Fruit fly (Drosophila melanogaster) ovary, adult (tissue): ENCODE results near the gene FER.

Source experiments
- CG17801 ChIP-seq: fragments of 200-800 bp; optimal IDR thresholded peaks from 2 replicates; lab custom pipeline; 2019; ENCODE audit warnings: missing biosample characterization, mild to moderate bottlenecking, missing genetic modification characterization, moderate library complexity; ENCODE audit not compliant: partially characterized antibody

FER gene

DNA sequence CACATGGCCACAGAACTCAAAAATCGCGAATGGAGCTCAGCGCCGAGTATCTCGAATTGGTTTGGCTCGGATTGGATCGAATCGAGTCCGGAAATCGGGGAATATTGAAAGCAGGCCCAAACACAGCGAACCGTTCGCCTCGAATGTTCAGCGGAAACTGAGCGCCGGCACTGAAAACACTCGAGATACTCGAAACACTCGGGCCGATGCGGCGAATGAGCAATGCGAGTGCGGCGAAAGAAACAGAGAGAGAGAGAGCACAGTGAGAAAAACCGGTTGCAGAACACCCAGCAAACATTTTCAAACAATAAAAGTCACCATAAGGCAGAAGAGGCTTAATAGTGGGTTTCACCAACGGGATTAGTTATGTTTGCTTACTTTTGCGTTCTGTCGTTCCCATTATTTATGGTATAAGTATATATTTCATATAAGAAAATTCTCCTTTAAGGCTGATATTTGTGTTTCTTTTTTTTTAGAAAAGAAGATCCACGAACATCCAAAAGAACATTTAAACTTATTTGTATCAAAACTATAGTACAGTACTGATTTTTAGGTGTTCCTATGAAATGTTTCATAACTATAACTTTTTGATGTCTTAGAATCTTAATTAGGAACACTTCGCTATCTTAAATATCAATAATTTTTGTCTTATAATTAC is at the start of gene FER:
TSS of gene FER (minus strand) at position 162 of the 658 bp plus-strand sequence.
- peak; percentile 37 for TF ChIP-seq CG17801 (GFP tag; lab: Kevin White, UChicago)

DNA sequence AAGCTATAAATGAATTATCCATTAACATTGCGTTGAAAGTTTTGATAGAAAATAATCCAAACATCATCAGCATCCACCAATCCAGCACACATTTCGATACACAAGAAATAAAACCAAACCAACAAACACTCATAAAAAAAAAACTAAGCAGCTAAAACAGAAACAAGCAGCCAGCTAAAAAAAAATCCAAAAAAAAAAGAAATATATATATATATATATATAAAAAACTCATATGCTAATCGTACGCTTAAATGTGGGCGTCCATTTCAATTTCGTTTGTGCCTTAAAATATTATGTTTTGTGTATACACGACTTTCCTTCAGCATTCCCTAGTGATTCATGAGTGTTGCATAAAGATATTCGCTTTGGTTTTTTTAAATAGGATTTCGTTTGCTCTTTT is 47.6 kb upstream of the FER start:
- TF ChIP-seq CG17801 (GFP tag; lab: Kevin White, UChicago): no peak

DNA sequence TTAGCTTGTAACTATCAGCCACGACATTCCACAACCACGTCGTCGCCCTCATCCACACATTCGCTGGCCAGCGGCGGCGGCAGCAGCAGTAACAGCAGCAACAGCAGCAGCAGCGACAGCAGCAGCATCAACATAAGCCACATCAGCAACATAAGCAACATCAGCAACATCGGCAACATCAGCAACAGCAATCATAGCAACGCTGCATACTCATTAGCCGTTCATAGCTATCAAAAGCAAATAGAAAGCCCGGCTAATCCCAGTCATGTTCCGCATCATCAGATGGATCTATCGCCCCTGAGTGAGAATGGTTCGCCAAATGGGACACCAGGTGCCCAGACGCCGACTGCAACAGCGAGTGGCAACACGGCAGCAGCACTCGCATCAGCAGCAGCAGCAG is 46.8 kb upstream of the FER start:
- TF ChIP-seq CG17801 (GFP tag; lab: Kevin White, UChicago): no peak

DNA sequence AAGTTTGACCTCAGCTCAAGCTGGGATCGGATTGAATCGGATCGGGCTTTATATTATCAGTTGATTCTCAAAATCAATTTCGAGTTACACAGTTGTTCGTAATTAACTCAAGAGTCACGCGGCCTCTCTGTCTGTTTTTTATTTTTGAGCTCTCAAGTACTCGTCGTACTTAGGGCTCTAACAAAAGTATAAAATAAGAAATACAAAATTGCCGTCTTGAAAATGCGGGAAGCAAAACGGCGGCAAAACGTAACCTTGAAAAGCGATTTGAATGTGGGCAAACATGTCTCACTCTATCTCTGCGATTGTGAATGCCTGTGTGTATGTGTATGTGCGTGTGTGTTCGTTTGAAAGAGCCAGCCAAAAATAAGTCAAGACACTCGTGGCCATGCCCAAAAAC is 43.3 kb upstream of the FER start:
- no peak for TF ChIP-seq CG17801 (GFP tag; lab: Kevin White, UChicago)

DNA sequence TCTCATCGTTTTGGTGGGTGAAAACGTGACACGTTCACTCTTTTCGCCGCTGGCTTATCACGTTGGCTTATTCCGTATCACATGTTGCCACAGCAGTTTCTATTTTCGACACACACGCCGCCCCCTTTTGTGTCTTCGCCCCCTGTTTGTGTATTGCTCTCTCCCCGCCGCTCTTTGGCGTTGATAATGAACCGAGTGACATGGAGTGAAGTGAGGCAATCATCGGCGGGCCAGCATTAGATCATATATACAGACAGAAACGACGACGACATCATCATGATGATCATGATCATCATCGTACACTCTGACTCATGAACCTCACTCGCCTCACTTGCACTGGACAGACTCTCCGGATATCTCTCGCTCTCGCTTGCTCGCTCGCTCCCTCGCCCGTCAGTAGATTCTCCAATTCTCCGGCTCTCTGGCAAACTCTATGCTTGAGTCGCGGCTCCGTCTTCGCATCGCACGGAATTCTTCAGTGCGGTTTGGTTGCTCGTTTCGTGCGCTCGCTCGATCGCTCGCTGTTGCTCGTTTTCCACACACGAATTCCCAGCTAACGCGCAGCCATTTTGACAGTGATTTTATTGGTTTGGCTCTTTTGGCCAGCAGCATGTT is 42.1 kb upstream of the FER start:
- peak; percentile 4 for TF ChIP-seq CG17801 (GFP tag; lab: Kevin White, UChicago)

DNA sequence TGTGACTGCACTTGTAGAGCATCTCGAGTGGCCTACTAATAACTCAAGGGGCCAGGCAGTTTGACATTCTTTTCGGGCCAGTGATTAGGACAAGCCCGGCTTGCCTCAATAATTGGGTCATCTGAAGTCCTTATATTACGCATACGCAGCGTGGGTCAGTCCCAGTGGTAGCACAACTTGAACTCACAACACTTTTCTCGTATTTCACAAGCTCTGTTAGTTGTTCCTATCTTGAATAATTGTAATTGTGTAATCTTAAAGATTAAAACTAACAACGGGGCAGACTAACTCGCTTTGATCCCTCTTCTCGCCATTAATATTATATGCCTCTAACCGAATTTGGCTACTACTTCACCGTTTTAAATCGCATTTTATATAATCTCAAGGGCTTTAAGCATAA is 41.6 kb upstream of the FER start:
- TF ChIP-seq CG17801 (GFP tag; lab: Kevin White, UChicago): no peak

DNA sequence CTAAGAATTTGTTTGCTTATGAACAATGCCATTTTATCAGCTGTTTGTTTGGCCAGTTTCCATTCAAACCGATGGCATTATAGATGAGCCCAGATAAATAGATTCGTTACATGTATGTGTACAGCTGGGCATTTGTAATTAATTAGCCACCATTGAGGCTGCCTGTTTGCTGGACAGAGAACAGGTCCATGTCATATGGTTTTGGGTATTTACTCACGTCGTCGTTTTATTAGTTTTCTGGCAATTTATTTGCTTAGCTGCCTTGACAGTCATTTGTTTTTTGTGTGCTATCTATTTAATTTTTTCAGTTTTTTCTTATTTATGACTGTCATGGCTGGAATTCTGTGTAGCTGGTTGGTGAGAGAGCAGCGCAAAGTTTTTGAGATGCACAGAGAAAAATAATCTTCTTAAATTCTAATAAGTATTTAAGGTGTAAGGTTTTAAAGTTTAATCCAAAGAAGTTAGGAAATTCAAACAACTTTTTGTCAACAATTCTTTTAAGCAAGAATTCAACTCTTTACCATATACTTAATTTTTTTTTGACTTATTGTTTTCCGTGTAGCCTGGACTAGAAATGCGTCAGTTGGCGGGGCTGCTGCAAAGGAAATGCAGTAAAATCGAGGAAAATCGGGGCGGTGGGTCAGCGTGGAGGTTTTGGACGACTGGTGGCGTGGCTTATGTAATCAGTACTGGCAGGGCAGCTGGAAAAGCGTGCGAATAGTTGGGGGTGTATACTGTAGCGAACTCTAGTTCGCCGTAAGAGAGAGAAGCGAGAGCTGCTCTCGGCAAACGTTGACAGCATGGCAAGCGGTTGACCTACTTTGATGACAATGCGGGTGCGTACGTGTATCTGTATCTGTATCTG is 40.4 kb upstream of the FER start:
- no peak for TF ChIP-seq CG17801 (GFP tag; lab: Kevin White, UChicago)

DNA sequence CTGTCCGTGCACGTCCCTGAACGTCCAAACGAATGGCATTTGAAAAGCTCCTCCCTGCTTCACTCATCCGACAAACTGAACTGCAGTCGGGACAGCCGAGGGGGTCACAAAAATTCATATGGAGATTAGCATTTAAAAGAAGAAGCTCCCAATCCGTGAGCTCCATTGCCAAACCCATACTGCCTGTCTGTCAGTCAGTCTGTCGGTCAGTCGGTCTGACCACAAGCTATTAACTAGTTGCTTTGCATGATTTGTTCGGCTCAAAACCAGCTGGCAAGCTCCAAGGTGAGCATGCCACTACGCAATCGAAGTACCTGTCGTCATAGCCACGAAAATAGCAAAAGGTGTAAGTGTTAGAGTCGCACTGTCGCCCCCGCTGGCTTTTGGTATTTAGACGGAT is 39.4 kb upstream of the FER start:
- no peak for TF ChIP-seq CG17801 (GFP tag; lab: Kevin White, UChicago)

DNA sequence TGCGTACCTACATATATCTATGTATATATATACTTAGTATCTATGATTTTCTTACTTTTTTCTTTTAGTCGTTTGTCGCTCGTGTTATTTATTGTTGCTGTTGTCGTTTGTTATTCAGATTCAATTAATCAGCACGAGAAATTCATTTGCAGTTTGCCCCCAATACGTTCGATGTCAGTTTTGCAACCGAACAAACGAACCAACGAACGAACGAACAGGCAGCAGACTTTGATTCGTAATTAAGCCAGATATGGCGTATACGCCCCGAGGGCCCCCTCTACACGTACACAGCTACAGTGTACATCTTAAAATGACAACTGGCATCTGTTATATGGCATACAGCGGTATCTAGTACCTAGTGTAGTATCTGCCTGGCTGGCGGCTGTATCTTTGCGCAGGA is 38.9 kb upstream of the FER start:
- TF ChIP-seq CG17801 (GFP tag; lab: Kevin White, UChicago): no peak

DNA sequence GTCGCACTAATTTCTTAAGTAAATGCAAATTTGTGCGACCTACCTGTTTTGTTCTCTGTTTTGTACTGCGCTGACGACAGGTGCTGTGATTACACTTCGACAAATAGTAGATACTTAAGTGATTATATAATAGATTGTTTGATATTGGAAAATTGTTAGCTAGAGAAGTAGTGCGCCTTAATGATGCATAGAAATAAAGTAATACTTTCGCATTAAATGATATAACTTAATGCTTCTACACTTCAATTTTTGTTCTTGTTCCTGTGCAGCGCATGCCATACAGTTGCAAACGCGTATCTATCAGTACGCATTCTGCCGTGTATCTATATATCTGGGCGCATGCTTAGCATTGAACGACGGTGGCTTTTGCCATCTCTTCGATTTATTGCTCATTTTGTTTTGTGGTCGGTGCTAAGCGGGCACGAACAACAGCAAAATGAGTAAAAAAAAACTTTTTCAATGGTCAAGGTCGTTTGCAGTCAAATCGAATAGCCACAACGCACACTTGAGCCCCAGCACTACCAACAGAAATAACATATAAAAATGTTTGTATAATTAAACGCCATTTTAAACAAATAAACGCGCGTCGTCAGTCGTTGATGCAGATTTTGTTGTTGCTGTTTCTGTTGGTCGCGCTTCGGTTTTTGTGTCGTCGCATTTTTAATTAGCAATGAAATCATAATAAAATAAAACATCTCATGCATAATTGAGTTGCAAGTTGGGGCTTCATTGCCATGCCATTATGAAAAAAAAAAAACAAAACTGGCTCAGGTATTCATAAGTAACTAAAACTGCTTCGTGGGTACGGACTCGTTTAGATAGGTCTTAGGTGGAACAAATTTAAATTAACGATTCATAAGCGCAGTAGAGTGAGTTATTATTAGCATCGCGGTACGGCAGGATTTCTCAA is 36.3 kb upstream of the FER start:
- TF ChIP-seq CG17801 (GFP tag; lab: Kevin White, UChicago): no peak

DNA sequence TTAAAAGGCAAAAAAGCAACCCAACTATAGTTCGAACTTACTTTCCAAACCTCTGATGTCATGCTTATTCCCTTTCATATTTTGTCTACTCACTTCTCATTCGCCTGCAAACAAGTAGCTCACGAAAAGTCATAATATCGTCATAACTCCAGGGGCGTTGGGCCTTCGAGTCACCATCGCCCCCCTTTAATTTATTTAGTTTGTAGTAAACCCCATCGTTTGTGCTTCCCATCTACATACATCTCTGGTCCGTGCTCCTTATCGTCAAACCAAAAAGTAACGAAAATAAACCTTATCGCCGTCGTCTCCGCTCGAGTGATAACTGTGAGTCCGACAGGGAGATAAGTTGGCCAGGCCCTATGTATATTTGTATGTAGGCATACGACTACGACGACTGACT is 34.6 kb upstream of the FER start:
- peak; percentile 22 for TF ChIP-seq CG17801 (GFP tag; lab: Kevin White, UChicago)

DNA sequence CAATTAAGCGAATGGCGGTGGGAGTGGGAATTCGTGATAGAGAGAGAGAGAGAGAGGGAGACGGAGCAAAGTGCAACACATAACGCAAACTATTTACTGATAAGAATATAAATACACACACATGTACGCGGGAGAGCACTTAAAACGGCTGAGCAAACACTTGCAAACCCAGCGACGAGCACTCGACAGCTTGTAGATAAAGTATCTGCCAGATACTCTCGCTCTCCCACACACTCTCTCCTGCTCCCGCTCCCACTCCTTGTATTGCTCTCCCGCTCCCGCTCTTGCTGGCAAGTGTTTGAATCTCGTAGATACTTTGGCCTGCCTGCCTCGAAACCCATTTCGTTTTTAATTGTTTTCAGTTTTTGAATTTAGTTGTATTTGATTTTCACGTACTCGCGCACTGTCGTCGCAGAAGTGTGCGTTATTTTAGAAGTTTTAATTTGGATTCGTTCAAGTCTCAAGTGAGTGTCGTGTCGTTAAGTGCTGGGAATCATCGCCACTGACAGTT is 33.9 kb upstream of the FER start:
- TF ChIP-seq CG17801 (GFP tag; lab: Kevin White, UChicago): peak; percentile 10

DNA sequence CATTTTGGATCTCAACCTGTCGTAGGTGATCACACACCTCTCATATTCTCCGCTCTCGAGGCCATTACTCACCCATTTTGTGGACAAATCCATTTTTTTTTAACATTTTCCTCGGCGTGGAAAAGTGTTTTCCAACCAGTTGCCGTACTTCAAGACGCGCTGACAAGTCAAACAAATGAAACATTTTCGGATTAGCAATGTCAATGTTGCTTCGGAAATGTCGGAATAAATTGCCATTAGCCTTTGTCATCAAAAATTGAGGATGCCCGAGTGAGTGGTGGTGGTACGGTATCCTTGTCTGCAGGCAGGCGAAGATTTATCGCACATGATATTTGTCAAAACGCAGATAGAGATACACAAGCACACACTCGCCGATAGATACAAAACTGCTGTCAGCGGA is 33.0 kb upstream of the FER start:
- no peak for TF ChIP-seq CG17801 (GFP tag; lab: Kevin White, UChicago)

DNA sequence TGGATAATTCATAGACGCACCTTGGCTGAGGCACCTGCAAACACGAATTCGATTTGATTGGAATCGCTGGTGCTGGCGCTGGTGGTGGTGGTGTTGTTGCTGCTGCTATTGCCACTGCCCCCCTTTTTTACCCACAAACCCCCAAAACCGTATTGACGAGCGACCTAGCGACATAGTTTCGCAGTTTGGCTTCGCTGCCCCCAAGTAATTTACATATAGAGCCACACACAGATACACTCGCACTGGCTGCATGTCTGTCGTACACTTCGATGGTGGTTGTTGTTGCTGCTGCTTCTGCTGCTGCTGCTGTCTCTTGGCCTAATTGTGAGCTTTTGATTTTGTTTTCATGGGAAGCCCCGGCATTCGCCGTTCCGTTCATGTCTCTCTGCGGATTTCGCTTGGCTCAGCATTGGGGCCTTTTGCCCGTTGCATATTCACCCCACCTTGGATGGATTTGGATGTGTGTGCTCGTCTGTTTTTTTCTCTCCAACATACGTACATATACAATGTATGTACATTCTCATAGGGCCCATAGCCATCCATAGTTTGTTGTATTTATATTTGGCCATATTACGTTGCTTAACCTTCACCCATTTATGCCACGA is 29.8 kb upstream of the FER start:
- TF ChIP-seq CG17801 (GFP tag; lab: Kevin White, UChicago): no peak
